Worm (Caenorhabditis elegans) whole organism, L3 larva: Measurements from ENCODE around the gene K08E4.7.

Experiments used
- aly-2 ChIP-seq: fragments of 150-350 bp; optimal IDR thresholded peaks from 2 replicates; lab custom pipeline; 2014; ENCODE audit warnings: missing biosample characterization, missing genetic modification characterization
- elt-1 ChIP-seq: fragments of 150-350 bp; optimal IDR thresholded peaks from 2 replicates; lab custom pipeline; 2014; ENCODE audit warnings: missing biosample characterization, missing genetic modification characterization
- fkh-10 ChIP-seq: sonication (generic microtip); optimal IDR thresholded peaks from 2 replicates; lab custom pipeline; 2017; ENCODE audit warnings: missing biosample characterization, missing genetic modification reagents, missing genetic modification characterization
- nhr-25 ChIP-seq: sonication (generic microtip); optimal IDR thresholded peaks from 2 replicates; lab custom pipeline; 2017; ENCODE audit warnings: missing biosample characterization, missing genetic modification characterization
- nhr-67 ChIP-seq: fragments of 150-350 bp; optimal IDR thresholded peaks from 2 replicates; lab custom pipeline; 2014; ENCODE audit warnings: missing biosample characterization, missing genetic modification characterization
- nhr-77 ChIP-seq: fragments of 150-350 bp; optimal IDR thresholded peaks from 2 replicates; lab custom pipeline; 2014; ENCODE audit warnings: missing biosample characterization, missing genetic modification characterization
- tbx-2 ChIP-seq: sonication (generic microtip); optimal IDR thresholded peaks from 2 replicates; lab custom pipeline; 2016; ENCODE audit warnings: mild to moderate bottlenecking, missing genetic modification characterization, missing compliant biosample characterization
- unc-62 ChIP-seq: fragments of 150-350 bp; sonication (generic microtip); optimal IDR thresholded peaks from 4 replicates; lab custom pipeline; 2014; ENCODE audit warnings: missing biosample characterization, missing genetic modification reagents, missing genetic modification characterization

- TF ChIP-seq tbx-2 (tag; lab: Kevin White, UChicago) (no peak), nhr-67 (tag; lab: Kevin White, UChicago) (no peak), nhr-25 (tag; lab: Kevin White, UChicago) (no peak), elt-1 (tag; lab: Kevin White, UChicago) (no peak), nhr-77 (tag; lab: Kevin White, UChicago) (no peak), aly-2 (tag; lab: Kevin White, UChicago) (no peak), fkh-10 (GFP tag; lab: Kevin White, UChicago) (no peak), unc-62 (GFP tag; lab: Kevin White, UChicago) (no peak)
Measured at ce11 chrIV:12110339-12110738, 34.7 kb downstream of the K08E4.7 start, which contains the start of gene col-129.
